Fruit fly (Drosophila melanogaster): ENCODE measurements around the gene Burs.

DNA sequence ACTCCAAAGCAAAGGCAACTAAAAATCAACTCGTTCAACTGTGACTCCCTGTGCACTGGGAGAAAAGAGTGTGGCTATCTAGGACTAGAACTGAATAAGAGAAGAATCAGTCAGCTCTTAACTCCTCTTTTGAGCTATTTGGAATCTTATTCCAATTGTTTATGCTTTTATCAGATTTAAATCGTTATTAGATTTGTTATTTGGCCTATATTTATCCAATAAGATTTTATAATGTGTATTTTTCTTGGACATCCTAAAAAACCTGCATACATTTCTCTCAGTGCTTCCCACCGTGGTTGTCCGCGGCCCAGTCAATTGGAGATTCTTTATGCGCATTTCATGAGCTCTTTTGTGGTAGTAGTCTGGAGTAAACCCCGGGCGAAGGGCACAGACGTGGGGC is 12.1 kb downstream of the Burs start:
- TF ChIP-seq Smox (GFP tag; optimal IDR thresholded peaks at IDR 0.05) (peak; percentile 91), Hr38 (GFP tag; optimal IDR thresholded peaks at IDR 0.05) (no peak), fkh (GFP tag; optimal IDR thresholded peaks at IDR 0.05) (no peak), OdsH (GFP tag; optimal IDR thresholded peaks at IDR 0.05) (peak; percentile 93), Sox14 (GFP tag; optimal IDR thresholded peaks at IDR 0.05) (peak; percentile 94), svp (GFP tag) (peak; percentile 95), CG34406 (GFP tag; optimal IDR thresholded peaks at IDR 0.05) (peak; percentile 91), Hr39 (GFP tag; optimal IDR thresholded peaks at IDR 0.05) (peak; percentile 93), CG32006 (GFP tag; optimal IDR thresholded peaks at IDR 0.05) (peak; percentile 88), Eip78C (GFP tag) (peak; percentile 99), Sox102F (GFP tag; optimal IDR thresholded peaks at IDR 0.05) (peak; percentile 93), Eip93F (GFP tag; optimal IDR thresholded peaks at IDR 0.05) (peak; percentile 29)

Data from whole organism, prepupa.